Worm (Caenorhabditis elegans): ENCODE results near the gene F55G11.7.

F55G11.7 gene

DNA sequence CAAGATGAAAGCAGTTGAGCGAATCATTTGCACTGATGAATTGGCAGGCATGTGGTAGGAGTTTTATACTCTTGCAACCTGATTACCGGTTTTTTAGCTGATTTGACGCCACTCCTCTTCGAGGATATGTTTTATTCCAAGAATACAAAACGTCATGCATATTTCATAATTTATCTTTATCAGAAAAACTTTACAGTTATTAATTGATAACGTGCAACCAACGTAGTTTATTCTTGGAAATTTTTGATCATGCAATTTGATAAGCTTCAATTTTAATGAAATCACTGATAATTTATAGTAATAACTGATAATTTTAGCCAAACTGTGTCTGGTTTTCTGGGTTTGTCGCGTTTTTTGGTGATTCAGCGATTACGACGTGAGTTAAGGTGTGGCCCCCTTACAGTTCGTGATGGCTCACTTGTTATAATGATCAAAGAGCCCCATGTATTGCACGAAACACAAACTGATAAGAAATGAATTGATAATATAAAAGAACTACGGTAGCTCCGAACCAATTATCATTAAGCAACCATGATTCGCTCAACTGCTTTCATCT lies 23.9 kb upstream of the F55G11.7 start, which contains the start of the genes cld-1 and dod-21:
TSS of gene cld-1 (minus strand) at position 51 of the 556 bp plus-strand sequence.
TSS of gene dod-21 (plus strand) at position 518 of the 556 bp plus-strand sequence.
- TF ChIP-seq unc-62 (GFP tag; optimal IDR thresholded peaks at IDR 0.05), result no peak
- no peak for TF ChIP-seq blmp-1 (tag; optimal IDR thresholded peaks at IDR 0.05)
- no peak for TF ChIP-seq tbx-8 (GFP tag; optimal IDR thresholded peaks at IDR 0.05)
- TF ChIP-seq lsy-2 (tag; optimal IDR thresholded peaks at IDR 0.05), result no peak
- TF ChIP-seq mab-5 (tag; optimal IDR thresholded peaks at IDR 0.05), result no peak
- no peak for TF ChIP-seq cnd-1 (tag; optimal IDR thresholded peaks at IDR 0.05)
- TF ChIP-seq lin-13 (tag; optimal IDR thresholded peaks at IDR 0.05), result no peak
- no peak for TF ChIP-seq ztf-11 (tag; optimal IDR thresholded peaks at IDR 0.05)
- TF ChIP-seq ceh-43 (GFP tag; optimal IDR thresholded peaks at IDR 0.05), result no peak
- TF ChIP-seq M03D4.4 (tag; optimal IDR thresholded peaks at IDR 0.05), result no peak
- no peak for TF ChIP-seq sem-2 (GFP tag; optimal IDR thresholded peaks at IDR 0.05)
- no peak for TF ChIP-seq ham-2 (GFP tag; optimal IDR thresholded peaks at IDR 0.05)
- no peak for TF ChIP-seq unc-39 (tag; optimal IDR thresholded peaks at IDR 0.05)

DNA sequence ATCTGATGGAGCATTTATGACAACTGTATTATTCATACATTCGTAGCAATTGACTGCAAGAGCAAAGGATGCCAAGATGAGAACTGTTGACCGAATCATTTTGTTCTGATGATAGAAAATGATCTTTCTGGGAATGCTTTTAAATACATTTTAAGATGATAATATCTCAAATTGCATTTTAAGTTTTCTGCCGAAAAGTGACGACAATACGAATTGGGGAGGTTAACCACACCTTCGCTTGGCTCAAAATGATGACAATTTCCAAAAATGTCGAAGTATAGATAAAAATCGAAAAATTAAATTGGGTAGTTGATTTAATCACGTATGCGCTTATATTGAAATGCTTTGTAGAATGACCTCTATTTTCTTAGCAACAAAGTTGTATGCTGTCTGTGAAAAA lies 19.0 kb upstream of the F55G11.7 start, which contains the start of gene dod-24:
TSS of gene dod-24 (minus strand) at position 101 of the 400 bp plus-strand sequence.
- TF ChIP-seq elt-3 (tag; optimal IDR thresholded peaks at IDR 0.05) (no peak), nhr-2 (tag; optimal IDR thresholded peaks at IDR 0.05) (no peak), unc-62 (GFP tag; optimal IDR thresholded peaks at IDR 0.05) (no peak)

DNA sequence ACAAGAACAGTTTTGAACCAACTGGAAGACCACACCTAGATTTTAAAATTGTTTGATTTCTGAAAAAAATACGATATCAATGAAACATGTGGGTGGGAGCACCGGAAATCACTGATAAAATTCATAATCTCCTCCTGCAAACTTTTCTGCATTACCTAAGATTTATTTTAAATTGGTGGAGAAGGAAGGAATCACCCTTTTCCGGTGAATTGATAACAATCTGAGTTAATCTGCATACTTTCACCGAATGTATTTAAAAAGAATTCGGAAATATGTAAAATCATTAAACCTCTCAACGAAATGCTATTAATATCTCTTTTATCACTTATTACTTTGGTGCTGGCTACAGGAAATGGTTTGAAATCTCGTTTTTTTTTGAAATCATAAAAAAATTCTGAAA lies 17.6 kb upstream of the F55G11.7 start, which contains the start of gene dct-19:
TSS of gene dct-19 (plus strand) at position 301 of the 400 bp plus-strand sequence.
- no peak for TF ChIP-seq lsy-2 (tag; optimal IDR thresholded peaks at IDR 0.05)
- TF ChIP-seq mls-2 (tag; optimal IDR thresholded peaks at IDR 0.05), result no peak
- no peak for TF ChIP-seq mep-1 (tag; optimal IDR thresholded peaks at IDR 0.05)
- TF ChIP-seq drap-1 (GFP tag; optimal IDR thresholded peaks at IDR 0.05), result no peak
- no peak for TF ChIP-seq nhr-12 (tag; optimal IDR thresholded peaks at IDR 0.05)
- TF ChIP-seq ztf-11 (tag; optimal IDR thresholded peaks at IDR 0.05), result no peak
- TF ChIP-seq snpc-4 (tag; optimal IDR thresholded peaks at IDR 0.05), result no peak

DNA sequence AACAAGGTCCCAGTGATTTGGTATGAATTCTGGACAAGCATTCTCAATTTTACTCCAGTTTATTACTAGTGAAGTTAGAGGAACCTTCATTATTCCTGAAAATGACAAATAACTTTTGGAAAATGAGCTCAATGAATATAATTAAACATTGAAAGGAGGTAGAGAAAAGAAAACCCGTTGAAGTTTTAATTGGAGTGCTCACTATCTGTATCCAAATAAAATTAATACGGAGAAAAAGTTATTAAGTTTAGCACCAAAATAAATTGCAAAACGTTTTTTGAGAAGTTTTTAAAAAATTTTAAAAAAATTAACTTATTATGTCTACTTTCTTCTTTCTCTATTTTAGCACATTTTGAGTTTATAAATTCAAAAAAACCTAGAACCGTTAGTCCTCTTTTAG lies 13.7 kb upstream of the F55G11.7 start, which contains the start of gene F55G11.1:
TSS of gene F55G11.1 (minus strand) at position 101 of the 400 bp plus-strand sequence.
- no peak for TF ChIP-seq sptf-1 (tag; optimal IDR thresholded peaks at IDR 0.05)
- TF ChIP-seq ceh-39 (tag; optimal IDR thresholded peaks at IDR 0.05), result no peak
- TF ChIP-seq snpc-4 (tag; optimal IDR thresholded peaks at IDR 0.05), result no peak
- TF ChIP-seq hlh-1 (tag; optimal IDR thresholded peaks at IDR 0.05), result no peak
- TF ChIP-seq nhr-76 (tag; optimal IDR thresholded peaks at IDR 0.05), result no peak
- TF ChIP-seq drap-1 (GFP tag; optimal IDR thresholded peaks at IDR 0.05), result no peak
- TF ChIP-seq tbx-8 (GFP tag; optimal IDR thresholded peaks at IDR 0.05), result no peak
- TF ChIP-seq unc-39 (tag; optimal IDR thresholded peaks at IDR 0.05), result no peak
- no peak for TF ChIP-seq mls-2 (tag; optimal IDR thresholded peaks at IDR 0.05)
- no peak for TF ChIP-seq bed-3 (GFP tag; optimal IDR thresholded peaks at IDR 0.05)

DNA sequence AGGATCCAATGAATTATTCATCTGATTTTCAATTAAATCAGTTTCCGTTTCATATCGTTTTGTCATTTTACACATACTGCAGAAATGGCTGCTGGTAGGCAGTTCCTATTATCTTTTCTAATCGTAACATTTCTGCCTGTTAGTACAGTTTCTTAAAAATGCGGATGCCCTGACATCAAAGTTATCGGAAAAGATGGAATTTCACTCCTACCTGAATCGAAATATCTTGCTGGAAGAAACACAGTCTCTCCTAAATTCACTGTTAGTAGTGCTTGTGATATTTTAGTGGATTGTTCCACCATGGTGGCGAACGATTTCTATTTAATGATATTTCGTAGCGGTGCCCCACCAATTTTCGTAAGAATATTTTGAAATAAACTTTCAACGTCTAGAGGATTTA lies 11.8 kb upstream of the F55G11.7 start, which contains the start of gene F55G11.10:
TSS of gene F55G11.10 (plus strand) at position 301 of the 400 bp plus-strand sequence.
- TF ChIP-seq flh-1 (GFP tag; optimal IDR thresholded peaks at IDR 0.05) (no peak), elt-1 (tag; optimal IDR thresholded peaks at IDR 0.05; ENCODE audit: borderline replicate concordance, insufficient read depth) (no peak), elt-3 (tag; optimal IDR thresholded peaks at IDR 0.05) (no peak), tbx-8 (GFP tag; optimal IDR thresholded peaks at IDR 0.05) (no peak), cnd-1 (tag; optimal IDR thresholded peaks at IDR 0.05) (no peak), nhr-76 (tag; optimal IDR thresholded peaks at IDR 0.05) (no peak), ham-2 (GFP tag; optimal IDR thresholded peaks at IDR 0.05) (no peak), ztf-11 (tag; optimal IDR thresholded peaks at IDR 0.05) (no peak), unc-120 (tag; optimal IDR thresholded peaks at IDR 0.05; ENCODE audit: poor library complexity, severe bottlenecking) (no peak), pha-4 (tag; optimal IDR thresholded peaks at IDR 0.05) (no peak)

DNA sequence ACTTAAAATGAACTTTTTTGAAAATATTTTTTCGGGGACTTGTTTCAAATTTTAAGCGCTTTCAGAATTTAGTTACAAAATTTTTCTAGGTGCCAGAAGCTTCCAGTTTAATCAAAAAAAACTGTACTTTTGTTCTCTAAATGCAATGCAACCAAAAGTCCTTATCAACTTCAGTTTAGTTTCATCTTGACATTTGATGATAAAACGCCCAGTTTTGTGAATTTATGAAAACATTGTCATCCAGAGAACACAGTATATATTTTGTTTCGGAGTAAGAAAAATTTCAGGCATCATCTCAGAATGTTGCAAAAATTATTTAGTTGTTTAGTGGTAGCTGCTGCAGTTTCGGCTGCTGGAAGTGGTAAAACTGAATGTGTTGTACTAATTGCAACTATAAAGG lies 2.5 kb upstream of the F55G11.7 start, which contains the start of gene F55G11.6:
TSS of gene F55G11.6 (plus strand) at position 301 of the 400 bp plus-strand sequence.
- no peak for TF ChIP-seq ceh-39 (tag; optimal IDR thresholded peaks at IDR 0.05)
- TF ChIP-seq ztf-11 (tag; optimal IDR thresholded peaks at IDR 0.05), result no peak
- no peak for TF ChIP-seq sem-2 (GFP tag; optimal IDR thresholded peaks at IDR 0.05)
- no peak for TF ChIP-seq nhr-12 (tag; optimal IDR thresholded peaks at IDR 0.05)
- no peak for TF ChIP-seq ceh-43 (GFP tag; optimal IDR thresholded peaks at IDR 0.05)
- TF ChIP-seq nhr-237 (tag; optimal IDR thresholded peaks at IDR 0.05), result no peak
- TF ChIP-seq unc-39 (tag; optimal IDR thresholded peaks at IDR 0.05), result no peak
- TF ChIP-seq ceh-83 (GFP tag; optimal IDR thresholded peaks at IDR 0.05), result no peak
- no peak for TF ChIP-seq ham-2 (GFP tag; optimal IDR thresholded peaks at IDR 0.05)
- TF ChIP-seq elt-1 (tag; optimal IDR thresholded peaks at IDR 0.05; ENCODE audit: borderline replicate concordance, insufficient read depth), result no peak
- TF ChIP-seq flh-1 (GFP tag; optimal IDR thresholded peaks at IDR 0.05), result no peak
- no peak for TF ChIP-seq nhr-28 (tag; optimal IDR thresholded peaks at IDR 0.05)
- TF ChIP-seq mab-5 (tag; optimal IDR thresholded peaks at IDR 0.05), result no peak
- no peak for TF ChIP-seq mls-2 (tag; optimal IDR thresholded peaks at IDR 0.05)
- no peak for TF ChIP-seq tbx-8 (GFP tag; optimal IDR thresholded peaks at IDR 0.05)
- TF ChIP-seq unc-120 (tag; optimal IDR thresholded peaks at IDR 0.05; ENCODE audit: poor library complexity, severe bottlenecking), result no peak
- no peak for TF ChIP-seq zip-8 (tag; optimal IDR thresholded peaks at IDR 0.05)

Data from whole organism, mixed stage, embryonic.